Worm (Caenorhabditis elegans): ENCODE results near the gene C34F11.8.

The C34F11.8 gene

ce11 chrII:5212675-5213074, 1.9 kb upstream of the C34F11.8 start, which contains the start of gene C34F11.1:
Gene C34F11.1 (plus strand): TSS chrII:5212975.
- no peak for TF ChIP-seq zip-5 (tag; optimal IDR thresholded peaks at IDR 0.05)
- TF ChIP-seq ztf-16 (tag; optimal IDR thresholded peaks at IDR 0.05), result no peak
- TF ChIP-seq npax-4 (tag; optimal IDR thresholded peaks at IDR 0.05), result no peak
- TF ChIP-seq hlh-6 (tag; optimal IDR thresholded peaks at IDR 0.05), result no peak
- no peak for TF ChIP-seq C38D4.7 (GFP tag; optimal IDR thresholded peaks at IDR 0.05)
- TF ChIP-seq unc-42 (tag; optimal IDR thresholded peaks at IDR 0.05), result no peak
- no peak for TF ChIP-seq pros-1 (tag; optimal IDR thresholded peaks at IDR 0.05)
- TF ChIP-seq che-1 (tag; optimal IDR thresholded peaks at IDR 0.05), result no peak
- no peak for TF ChIP-seq ahr-1 (tag; optimal IDR thresholded peaks at IDR 0.05)
- TF ChIP-seq lim-6 (tag; optimal IDR thresholded peaks at IDR 0.05), result no peak
- no peak for TF ChIP-seq sox-4 (tag; optimal IDR thresholded peaks at IDR 0.05)
- no peak for TF ChIP-seq ceh-9 (tag; optimal IDR thresholded peaks at IDR 0.05)
- no peak for TF ChIP-seq elt-4 (tag; optimal IDR thresholded peaks at IDR 0.05)
- no peak for TF ChIP-seq hlh-15 (tag; optimal IDR thresholded peaks at IDR 0.05)
- no peak for TF ChIP-seq hlh-30 (tag; optimal IDR thresholded peaks at IDR 0.05; ENCODE audit: insufficient read depth)
- TF ChIP-seq fkh-6 (tag; optimal IDR thresholded peaks at IDR 0.05), result no peak
- no peak for TF ChIP-seq ceh-24 (tag; optimal IDR thresholded peaks at IDR 0.05)
- TF ChIP-seq K02D7.2 (tag; optimal IDR thresholded peaks at IDR 0.05), result no peak
- TF ChIP-seq nhr-11 (tag; optimal IDR thresholded peaks at IDR 0.05), result no peak
- TF ChIP-seq elt-2 (tag; optimal IDR thresholded peaks at IDR 0.05), result no peak

- no peak for TF ChIP-seq sox-4 (tag; optimal IDR thresholded peaks at IDR 0.05)
- no peak for TF ChIP-seq pqm-1 (tag; optimal IDR thresholded peaks at IDR 0.05)
- TF ChIP-seq dmd-4 (tag; optimal IDR thresholded peaks at IDR 0.05; ENCODE audit: borderline replicate concordance), result no peak
- no peak for TF ChIP-seq K02D7.2 (tag; optimal IDR thresholded peaks at IDR 0.05)
- TF ChIP-seq ceh-34 (tag; optimal IDR thresholded peaks at IDR 0.05), result no peak
- TF ChIP-seq tbx-2 (tag; optimal IDR thresholded peaks at IDR 0.05), result no peak
- TF ChIP-seq unc-3 (GFP tag; conservative IDR thresholded peaks at IDR 0.05), result no peak
- TF ChIP-seq unc-3 (tag; optimal IDR thresholded peaks at IDR 0.05), result no peak
- no peak for TF ChIP-seq lin-11 (tag; optimal IDR thresholded peaks at IDR 0.05)
- TF ChIP-seq C08G9.2 (tag; optimal IDR thresholded peaks at IDR 0.05), result no peak
- no peak for TF ChIP-seq lim-6 (tag; optimal IDR thresholded peaks at IDR 0.05)
- no peak for TF ChIP-seq che-1 (tag; optimal IDR thresholded peaks at IDR 0.05)
- no peak for TF ChIP-seq ceh-2 (tag; optimal IDR thresholded peaks at IDR 0.05)
Observed at ce11 chrII:5211970-5212369, 1.2 kb upstream of the C34F11.8 start, which contains the start of gene C34F11.2. Gene C34F11.2 (plus strand): TSS chrII:5212270.

DNA sequence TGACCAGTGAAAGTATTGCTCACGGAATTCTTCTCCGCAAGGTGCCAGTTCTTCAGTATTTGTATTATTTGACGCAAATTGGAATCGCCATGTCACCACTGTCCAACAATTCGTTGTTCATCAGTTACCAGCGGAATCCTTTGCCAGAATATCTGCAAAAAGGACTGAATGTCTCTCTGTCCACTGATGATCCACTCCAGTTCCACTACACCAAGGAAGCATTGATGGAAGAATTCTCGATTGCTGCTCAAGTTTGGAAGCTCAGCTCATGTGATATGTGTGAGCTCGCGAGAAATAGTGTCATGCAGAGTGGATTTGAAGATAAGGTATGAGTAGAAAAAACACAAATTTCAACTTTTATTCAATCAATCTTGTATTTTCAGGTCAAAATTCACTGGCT, 1.6 kb downstream of the C34F11.8 start:
- TF ChIP-seq sdc-2 (tag; optimal IDR thresholded peaks at IDR 0.05) (no peak), elt-2 (tag; optimal IDR thresholded peaks at IDR 0.05) (no peak), pax-1 (tag; optimal IDR thresholded peaks at IDR 0.05) (no peak), hlh-6 (tag; optimal IDR thresholded peaks at IDR 0.05) (no peak), gmeb-2 (tag; optimal IDR thresholded peaks at IDR 0.05) (no peak), hlh-30 (tag; optimal IDR thresholded peaks at IDR 0.05; ENCODE audit: insufficient read depth) (no peak), ceh-14 (tag; optimal IDR thresholded peaks at IDR 0.05) (no peak), odd-2 (tag; optimal IDR thresholded peaks at IDR 0.05) (no peak), sox-2 (GFP tag; IDR thresholded peaks at IDR 0.05) (no peak), hlh-15 (tag; optimal IDR thresholded peaks at IDR 0.05) (no peak), npax-4 (tag; optimal IDR thresholded peaks at IDR 0.05) (no peak)

- TF ChIP-seq ceh-31 (tag; optimal IDR thresholded peaks at IDR 0.05), result no peak
- TF ChIP-seq eyg-1 (tag; optimal IDR thresholded peaks at IDR 0.05), result no peak
- no peak for TF ChIP-seq pha-2 (tag; optimal IDR thresholded peaks at IDR 0.05)
- no peak for TF ChIP-seq sox-4 (tag; optimal IDR thresholded peaks at IDR 0.05)
- peak; percentile 6 for TF ChIP-seq elt-2 (tag; optimal IDR thresholded peaks at IDR 0.05)
- no peak for TF ChIP-seq pag-3 (tag; optimal IDR thresholded peaks at IDR 0.05; ENCODE audit: borderline replicate concordance)
Observed at ce11 chrII:5205286-5205685, 5.5 kb downstream of the C34F11.8 start.

Data from whole organism, late embryonic.